Fruit fly (Drosophila melanogaster): Measurements from ENCODE around the gene CG7215.

Gene CG7215

dm6 chr3R:18125023-18125630 lies 41.9 kb downstream of the CG7215 start (continued):
- TF ChIP-seq CG12769 (tag; optimal IDR thresholded peaks at IDR 0.05) (peak; percentile 62), Bgb (GFP tag; IDR thresholded peaks at IDR 0.05; ENCODE audit: partially characterized antibody) (no peak), CG1602 (GFP tag; optimal IDR thresholded peaks at IDR 0.05) (peak; percentile 61), CG15514 (GFP tag; optimal IDR thresholded peaks at IDR 0.05) (peak; percentile 35), Pdp1 (GFP tag; optimal IDR thresholded peaks at IDR 0.05) (peak; percentile 82 to 94), Hmx (GFP tag; optimal IDR thresholded peaks at IDR 0.05) (no peak), CG10267 (tag; optimal IDR thresholded peaks at IDR 0.05) (peak; percentile 42), caup (GFP tag; optimal IDR thresholded peaks at IDR 0.05; ENCODE audit: severe bottlenecking) (peak; percentile 56), eyg (GFP tag; optimal IDR thresholded peaks at IDR 0.05) (peak; percentile 36), CG12219 (GFP tag; optimal IDR thresholded peaks at IDR 0.05) (peak; percentile 51), HmgZ (tag; optimal IDR thresholded peaks at IDR 0.05) (no peak), CG8359 (GFP tag; optimal IDR thresholded peaks at IDR 0.05; ENCODE audit: borderline replicate concordance) (no peak), Med (GFP tag) (peak; percentile 99), CG7556 (GFP tag; optimal IDR thresholded peaks at IDR 0.05) (no peak), Fer3 (tag; optimal IDR thresholded peaks at IDR 0.05) (peak; percentile 65), Dad (GFP tag; optimal IDR thresholded peaks at IDR 0.05) (peak; percentile 71), CG7271 (tag; optimal IDR thresholded peaks at IDR 0.05) (no peak), Fer2 (tag; optimal IDR thresholded peaks at IDR 0.05) (peak; percentile 72), CG31224 (GFP tag; IDR thresholded peaks at IDR 0.05) (peak; percentile 86), chn (GFP tag; optimal IDR thresholded peaks at IDR 0.05) (peak; percentile 74), ro (GFP tag; IDR thresholded peaks at IDR 0.05) (peak; percentile 70), Sox100B (GFP tag; optimal IDR thresholded peaks at IDR 0.05) (peak; percentile 29), dimm (GFP tag; IDR thresholded peaks at IDR 0.05) (peak; percentile 73), CG2678 (tag; optimal IDR thresholded peaks at IDR 0.05) (peak; percentile 83), zf30C (GFP tag; optimal IDR thresholded peaks at IDR 0.05) (no peak), exex (tag; optimal IDR thresholded peaks at IDR 0.05) (no peak), CG3065 (GFP tag; optimal IDR thresholded peaks at IDR 0.05) (peak; percentile 42), CG34376 (GFP tag; optimal IDR thresholded peaks at IDR 0.05) (no peak), CG9727 (GFP tag; optimal IDR thresholded peaks at IDR 0.05) (peak; percentile 82), CG17359 (tag; optimal IDR thresholded peaks at IDR 0.05) (no peak), tx (GFP tag; optimal IDR thresholded peaks at IDR 0.05) (peak; percentile 53), Doc3 (GFP tag; IDR thresholded peaks at IDR 0.05; ENCODE audit: partially characterized antibody) (no peak), CG14965 (GFP tag; optimal IDR thresholded peaks at IDR 0.05; ENCODE audit: borderline replicate concordance) (peak; percentile 31), dm (GFP tag; optimal IDR thresholded peaks at IDR 0.05) (peak; percentile 59), Abd-B (GFP tag; optimal IDR thresholded peaks at IDR 0.05) (peak; percentile 73), lab (GFP tag; optimal IDR thresholded peaks at IDR 0.05) (peak; percentile 76), CG8388 (GFP tag; optimal IDR thresholded peaks at IDR 0.05) (peak; percentile 57), run (tag; optimal IDR thresholded peaks at IDR 0.05) (no peak), zfh1 (GFP tag; IDR thresholded peaks at IDR 0.05) (peak; percentile 96), CG11456 (GFP tag; IDR thresholded peaks at IDR 0.05) (peak; percentile 96), mirr (GFP tag; optimal IDR thresholded peaks at IDR 0.05) (peak; percentile 77), ATbp (GFP tag; optimal IDR thresholded peaks at IDR 0.05) (peak; percentile 53), Opbp (GFP tag; IDR thresholded peaks at IDR 0.05; ENCODE audit: partially characterized antibody) (no peak), CG4854 (GFP tag; optimal IDR thresholded peaks at IDR 0.05) (peak; percentile 17), Xrp1 (GFP tag; IDR thresholded peaks at IDR 0.05) (peak; percentile 94), CG11247 (GFP tag; IDR thresholded peaks at IDR 0.05) (peak; percentile 92), fd102C (GFP tag; optimal IDR thresholded peaks at IDR 0.05) (peak; percentile 32), unc-4 (GFP tag; IDR thresholded peaks at IDR 0.05; ENCODE audit: partially characterized antibody) (no peak)
